Fruit fly (Drosophila melanogaster): ENCODE measurements around the gene lawc.

The lawc gene

DNA sequence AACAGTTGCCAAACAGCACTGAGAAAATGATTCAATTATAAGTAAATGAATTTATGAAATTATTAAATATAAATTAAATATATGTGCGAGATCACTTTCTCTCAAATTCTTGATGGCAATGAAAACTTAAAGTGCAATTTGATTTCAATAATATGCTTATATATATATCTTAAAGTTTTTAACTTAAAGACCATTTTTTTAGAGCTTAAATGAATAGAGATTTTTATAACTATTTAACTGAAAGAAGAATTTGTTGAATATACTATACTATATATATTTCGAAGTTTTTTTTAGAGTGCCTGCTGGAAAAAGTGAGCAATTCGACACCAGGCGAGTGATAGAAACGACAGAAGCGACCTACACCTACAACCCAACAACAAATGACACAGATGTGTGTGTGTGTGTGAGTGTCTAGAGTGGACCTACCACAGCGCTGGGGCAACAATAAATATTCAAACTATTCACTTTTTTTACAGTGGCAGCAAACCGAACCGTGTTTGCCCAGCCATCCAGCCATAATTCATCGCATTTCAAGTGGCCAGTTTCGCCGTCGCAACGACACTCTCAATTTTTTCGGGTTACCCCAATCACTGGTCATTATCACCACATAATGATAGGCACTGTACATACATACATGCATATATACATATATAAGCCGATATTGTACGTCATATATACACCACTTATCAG lies 33.6 kb upstream of the lawc start:
- no peak for TF ChIP-seq Sin3A (optimal IDR thresholded peaks at IDR 0.05)
- TF ChIP-seq h (optimal IDR thresholded peaks at IDR 0.05), result no peak
- TF ChIP-seq insv (optimal IDR thresholded peaks at IDR 0.05), result no peak
- no peak for TF ChIP-seq Myc (optimal IDR thresholded peaks at IDR 0.05)
- no peak for TF ChIP-seq psq (optimal IDR thresholded peaks at IDR 0.05)
- TF ChIP-seq ttk (optimal IDR thresholded peaks at IDR 0.05), result no peak

DNA sequence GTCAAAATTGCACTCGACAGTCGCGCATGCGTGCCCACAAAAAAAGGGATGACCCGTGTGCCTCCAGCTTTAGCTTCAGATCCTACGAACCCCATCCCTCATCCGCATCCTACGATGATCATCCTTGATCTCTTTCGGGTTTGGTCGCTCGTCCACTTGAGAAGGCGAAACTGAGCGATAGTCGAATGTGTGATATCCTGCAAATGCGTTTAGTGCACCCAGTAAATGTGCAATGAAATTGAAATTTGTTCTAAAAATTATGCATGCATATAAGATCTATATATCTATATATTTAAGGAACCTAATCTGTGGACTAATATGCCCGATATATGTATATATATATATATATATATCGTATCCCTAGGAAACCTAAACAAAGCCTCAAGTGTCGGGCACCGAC lies 32.8 kb upstream of the lawc start:
- TF ChIP-seq Myc (optimal IDR thresholded peaks at IDR 0.05), result no peak
- TF ChIP-seq h (optimal IDR thresholded peaks at IDR 0.05), result no peak
- TF ChIP-seq psq (optimal IDR thresholded peaks at IDR 0.05), result no peak
- no peak for TF ChIP-seq insv (optimal IDR thresholded peaks at IDR 0.05)
- no peak for TF ChIP-seq Sin3A (optimal IDR thresholded peaks at IDR 0.05)
- no peak for TF ChIP-seq ttk (optimal IDR thresholded peaks at IDR 0.05)

DNA sequence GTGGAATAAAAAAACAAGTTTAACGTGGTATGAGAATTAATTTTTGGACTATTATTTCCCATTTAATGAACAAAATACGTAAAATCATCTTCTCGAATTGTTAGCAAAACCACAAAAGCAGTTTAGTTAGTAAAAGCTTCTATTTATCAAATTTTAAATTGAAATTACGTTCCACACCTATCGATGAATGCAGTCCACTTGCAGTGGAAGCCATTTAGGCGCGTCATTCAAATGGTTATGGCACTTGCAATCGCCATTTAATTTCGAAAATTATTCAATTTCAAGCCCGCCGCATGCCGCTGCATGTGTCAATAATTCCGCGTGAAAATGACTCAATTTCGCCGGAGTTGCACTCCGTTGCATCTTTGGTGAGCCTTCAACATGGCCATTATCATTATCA lies 31.5 kb upstream of the lawc start:
- TF ChIP-seq h (optimal IDR thresholded peaks at IDR 0.05) (no peak), Sin3A (optimal IDR thresholded peaks at IDR 0.05) (no peak), insv (optimal IDR thresholded peaks at IDR 0.05) (no peak), psq (optimal IDR thresholded peaks at IDR 0.05) (no peak), Myc (optimal IDR thresholded peaks at IDR 0.05) (no peak), ttk (optimal IDR thresholded peaks at IDR 0.05) (no peak)

DNA sequence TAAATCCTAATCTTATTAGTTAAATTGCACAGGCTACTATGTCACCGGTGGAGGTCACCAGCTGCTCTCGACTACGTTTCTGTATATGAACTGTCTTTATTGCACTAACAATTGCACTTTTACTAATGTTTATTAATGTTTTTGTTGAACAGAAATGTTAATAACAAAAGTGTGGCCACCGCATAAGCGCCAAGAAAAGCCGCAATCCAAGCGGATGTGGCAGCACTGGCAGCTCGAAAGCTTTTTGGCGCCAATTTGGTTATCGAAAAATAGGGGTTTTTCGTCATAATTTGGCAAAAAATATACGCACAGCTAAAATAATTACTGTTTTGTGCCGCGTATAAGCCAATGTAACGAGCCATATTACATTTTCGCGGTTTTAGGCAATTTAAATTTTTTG lies 30.7 kb upstream of the lawc start, which contains the start of gene CG12123:
Gene CG12123 (minus strand): TSS at position 188 of the 400 bp plus-strand sequence.
- TF ChIP-seq psq (optimal IDR thresholded peaks at IDR 0.05) (no peak), Myc (optimal IDR thresholded peaks at IDR 0.05) (no peak), ttk (optimal IDR thresholded peaks at IDR 0.05) (no peak), h (optimal IDR thresholded peaks at IDR 0.05) (no peak), Sin3A (optimal IDR thresholded peaks at IDR 0.05) (no peak), insv (optimal IDR thresholded peaks at IDR 0.05) (no peak)

DNA sequence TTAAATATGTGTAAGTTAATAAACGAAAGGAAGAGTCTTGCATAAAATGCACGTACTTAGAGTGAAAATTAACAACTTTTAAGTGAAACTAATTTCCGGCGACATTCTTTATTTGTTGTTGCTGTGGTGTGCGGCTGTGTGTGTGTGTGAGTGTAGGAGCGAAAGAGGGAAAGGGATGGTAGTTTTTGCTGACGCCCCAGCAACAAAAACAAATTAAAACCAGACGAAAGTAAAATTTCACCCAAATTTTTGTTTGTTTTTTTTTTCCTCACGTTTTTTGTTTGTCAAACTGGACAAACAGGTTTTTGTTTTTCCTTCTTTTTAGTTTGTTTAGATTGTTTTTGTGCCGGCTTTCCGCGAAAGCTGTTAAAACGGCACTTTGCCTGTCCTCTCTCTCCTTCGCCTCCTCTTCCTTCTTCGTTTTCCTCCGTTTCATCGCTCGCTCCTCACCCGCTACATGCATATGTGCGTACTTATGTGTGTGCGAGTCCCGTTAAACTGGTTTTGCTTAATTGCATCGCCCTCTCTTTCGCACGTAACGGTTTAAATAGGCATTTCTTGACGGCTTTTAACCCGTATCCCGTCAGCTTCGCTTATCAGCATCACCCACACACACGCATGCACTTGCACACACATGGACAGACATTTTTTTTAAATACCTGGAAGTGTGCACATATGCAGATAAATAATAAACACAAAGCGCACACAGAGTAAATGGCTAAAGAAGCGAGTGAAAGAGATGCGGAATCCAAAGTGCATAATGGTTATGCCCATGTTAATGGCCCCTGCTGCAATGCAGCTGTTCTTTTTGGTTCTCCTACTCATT lies 26.0 kb upstream of the lawc start, which contains the start of gene Miga:
Gene Miga (minus strand): TSS at position 536 of the 826 bp plus-strand sequence.
- no peak for TF ChIP-seq Sin3A (optimal IDR thresholded peaks at IDR 0.05)
- no peak for TF ChIP-seq Myc (optimal IDR thresholded peaks at IDR 0.05)
- no peak for TF ChIP-seq psq (optimal IDR thresholded peaks at IDR 0.05)
- TF ChIP-seq ttk (optimal IDR thresholded peaks at IDR 0.05), result no peak
- TF ChIP-seq h (optimal IDR thresholded peaks at IDR 0.05), result no peak
- no peak for TF ChIP-seq insv (optimal IDR thresholded peaks at IDR 0.05)

DNA sequence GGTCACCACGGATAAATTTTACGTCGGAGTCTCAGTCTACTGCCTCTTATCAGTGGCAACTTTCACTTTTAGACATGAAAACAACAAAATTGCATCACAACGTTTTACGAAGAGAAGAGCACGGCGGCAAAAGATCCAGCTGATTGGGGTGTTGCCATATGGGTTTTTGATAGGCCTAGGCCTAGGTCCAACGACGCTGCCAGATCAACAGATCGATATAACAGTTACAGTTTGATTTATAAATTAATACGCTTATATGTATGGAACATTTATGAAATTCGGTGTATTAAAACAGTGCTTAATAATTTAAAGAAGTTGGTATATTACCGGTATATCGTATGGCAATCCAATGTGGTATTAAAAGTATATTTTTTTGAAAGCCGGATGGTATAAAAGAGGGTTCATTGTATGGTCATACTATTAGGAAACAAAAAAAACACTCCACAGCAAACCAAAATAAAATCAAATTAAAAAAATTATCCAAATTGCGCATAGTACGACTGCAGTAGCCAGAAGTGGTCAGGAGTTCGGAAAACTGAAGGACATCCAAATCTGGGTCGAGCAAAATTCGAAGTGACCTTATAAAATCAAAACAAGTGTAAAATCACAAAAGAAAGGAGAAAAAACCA lies 25.3 kb upstream of the lawc start, which contains the start of gene CG1440:
Gene CG1440 (plus strand): TSS at position 402 of the 629 bp plus-strand sequence.
- no peak for TF ChIP-seq psq (optimal IDR thresholded peaks at IDR 0.05)
- TF ChIP-seq ttk (optimal IDR thresholded peaks at IDR 0.05), result no peak
- no peak for TF ChIP-seq Sin3A (optimal IDR thresholded peaks at IDR 0.05)
- TF ChIP-seq insv (optimal IDR thresholded peaks at IDR 0.05), result no peak
- no peak for TF ChIP-seq Myc (optimal IDR thresholded peaks at IDR 0.05)
- no peak for TF ChIP-seq h (optimal IDR thresholded peaks at IDR 0.05)

DNA sequence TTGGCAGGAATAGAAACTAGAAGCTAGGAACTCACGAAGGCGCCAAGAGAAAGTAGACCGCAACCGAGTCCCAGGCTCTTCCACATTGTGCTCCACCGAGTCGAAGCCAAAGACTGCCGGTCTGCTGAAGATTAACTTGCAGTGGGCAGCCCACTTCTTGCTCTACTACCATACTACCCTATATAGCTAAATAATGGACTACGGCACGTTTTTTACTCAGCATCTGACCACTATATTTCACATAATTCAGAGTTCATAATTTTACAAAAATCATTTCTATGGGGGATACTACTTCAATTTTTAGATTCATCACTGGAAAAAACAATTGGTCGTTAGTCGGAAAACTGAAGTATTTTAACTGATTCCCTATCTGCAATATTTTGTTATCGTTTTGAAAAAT lies 22.3 kb upstream of the lawc start, which contains the start of gene CG32712:
Gene CG32712 (minus strand): TSS at position 101 of the 400 bp plus-strand sequence.
- TF ChIP-seq Myc (optimal IDR thresholded peaks at IDR 0.05) (no peak), ttk (optimal IDR thresholded peaks at IDR 0.05) (no peak), Sin3A (optimal IDR thresholded peaks at IDR 0.05) (no peak), psq (optimal IDR thresholded peaks at IDR 0.05) (no peak), h (optimal IDR thresholded peaks at IDR 0.05) (no peak), insv (optimal IDR thresholded peaks at IDR 0.05) (no peak)

DNA sequence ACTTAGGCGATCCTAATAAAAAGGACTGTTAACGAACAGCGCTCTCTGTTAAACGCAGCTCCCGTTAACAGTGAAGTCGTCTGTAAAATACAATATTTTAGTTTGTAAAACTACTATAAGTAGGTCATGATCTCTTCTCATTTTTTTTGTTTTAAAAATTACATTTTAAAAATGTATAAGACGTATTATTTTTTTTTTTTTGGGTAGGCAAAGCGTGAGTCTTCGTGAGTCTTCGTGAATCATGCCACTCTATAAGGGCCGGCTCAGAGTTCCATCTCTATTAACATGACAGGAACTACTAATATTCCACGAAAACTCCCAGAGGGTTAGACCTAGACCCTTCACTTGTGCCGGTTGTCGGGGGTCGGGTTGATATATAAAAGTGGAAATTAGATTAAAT lies 11.2 kb upstream of the lawc start:
- no peak for TF ChIP-seq Myc (optimal IDR thresholded peaks at IDR 0.05)
- no peak for TF ChIP-seq Sin3A (optimal IDR thresholded peaks at IDR 0.05)
- TF ChIP-seq psq (optimal IDR thresholded peaks at IDR 0.05), result no peak
- no peak for TF ChIP-seq ttk (optimal IDR thresholded peaks at IDR 0.05)

DNA sequence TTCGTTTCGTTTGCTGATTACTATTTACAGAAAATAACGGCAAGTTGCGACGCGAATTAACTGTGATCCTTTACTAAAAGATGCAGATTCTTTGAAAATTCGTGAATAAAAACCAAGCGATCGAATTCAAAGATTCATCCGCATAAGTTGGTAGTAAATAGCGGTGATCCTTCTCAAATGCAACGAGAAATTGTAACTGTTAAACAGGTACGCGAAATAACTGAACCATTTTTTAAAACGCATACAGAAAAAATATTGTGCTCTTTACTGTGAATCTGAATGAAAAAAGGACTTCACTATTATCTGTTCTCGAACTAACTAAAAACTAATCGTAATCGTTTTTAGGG lies 10.0 kb upstream of the lawc start:
- no peak for TF ChIP-seq ttk (optimal IDR thresholded peaks at IDR 0.05)
- TF ChIP-seq insv (optimal IDR thresholded peaks at IDR 0.05), result no peak
- TF ChIP-seq psq (optimal IDR thresholded peaks at IDR 0.05), result no peak
- TF ChIP-seq Myc (optimal IDR thresholded peaks at IDR 0.05), result no peak
- TF ChIP-seq Sin3A (optimal IDR thresholded peaks at IDR 0.05), result no peak
- TF ChIP-seq h (optimal IDR thresholded peaks at IDR 0.05), result no peak

DNA sequence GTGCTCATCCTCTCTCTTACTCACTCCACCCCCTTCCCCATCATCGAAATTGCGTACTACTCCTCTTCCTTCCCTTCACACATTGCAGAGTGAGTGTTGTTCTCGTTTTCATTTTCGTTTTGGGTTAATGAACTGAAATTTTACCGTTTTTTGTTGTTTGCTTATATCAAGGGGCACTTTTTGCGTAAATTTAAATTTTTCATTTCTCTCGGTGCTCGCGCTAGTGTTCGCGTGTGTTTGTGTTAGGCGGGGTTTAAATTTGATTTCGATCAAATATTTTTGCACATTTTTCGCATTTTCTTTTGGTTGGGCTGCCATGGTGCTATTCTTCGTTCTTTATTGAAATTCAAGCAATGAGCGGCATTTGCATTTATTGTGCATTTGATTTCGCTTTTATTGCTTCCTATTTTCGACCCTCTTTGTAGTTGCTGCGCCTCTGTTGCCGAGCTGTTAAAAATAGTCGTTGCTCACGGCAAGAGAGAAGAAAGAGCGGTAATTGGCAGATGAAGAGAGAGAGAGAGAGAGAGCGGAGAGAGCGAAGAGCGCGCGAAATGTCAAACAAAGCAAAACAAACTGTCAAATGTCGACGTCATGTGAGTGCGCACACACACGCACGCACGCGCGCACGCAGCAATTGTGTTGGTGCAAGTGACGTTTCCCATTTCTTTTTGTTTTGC lies 9.5 kb upstream of the lawc start:
- TF ChIP-seq psq (optimal IDR thresholded peaks at IDR 0.05) (no peak), insv (optimal IDR thresholded peaks at IDR 0.05) (no peak), ttk (optimal IDR thresholded peaks at IDR 0.05) (no peak), Sin3A (optimal IDR thresholded peaks at IDR 0.05) (no peak), Myc (optimal IDR thresholded peaks at IDR 0.05) (no peak), h (optimal IDR thresholded peaks at IDR 0.05) (no peak)

DNA sequence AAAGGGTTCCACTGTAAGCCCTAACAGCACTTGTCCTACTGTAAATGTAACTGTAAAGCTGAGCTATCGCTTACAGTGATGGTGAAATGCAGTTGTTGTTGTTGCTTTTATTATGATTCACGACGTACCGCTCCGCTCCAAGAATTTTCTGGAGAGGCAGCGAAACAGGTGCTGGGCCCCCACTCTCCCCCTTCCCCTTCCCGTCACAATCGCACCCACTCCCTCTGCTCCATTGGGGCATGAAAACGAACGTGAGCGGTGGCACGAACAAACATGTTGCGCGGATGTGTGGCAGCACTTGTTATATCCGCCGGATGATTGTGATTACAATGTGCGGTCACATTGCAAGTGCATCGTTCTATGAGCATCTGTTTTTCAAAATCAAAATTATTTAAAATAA lies 8.1 kb upstream of the lawc start:
- TF ChIP-seq psq (optimal IDR thresholded peaks at IDR 0.05) (no peak), Myc (optimal IDR thresholded peaks at IDR 0.05) (no peak), Sin3A (optimal IDR thresholded peaks at IDR 0.05) (no peak), h (optimal IDR thresholded peaks at IDR 0.05) (no peak), ttk (optimal IDR thresholded peaks at IDR 0.05) (no peak), insv (optimal IDR thresholded peaks at IDR 0.05) (no peak)
